Worm (Caenorhabditis elegans) whole organism, mixed stage, embryonic: ENCODE data around the gene msp-78.

Source experiments
- nhr-12 ChIP-seq: fragments of 150-350 bp; optimal IDR thresholded peaks from 2 replicates; lab custom pipeline; 2014; ENCODE audit warnings: missing biosample characterization, missing genetic modification characterization
- nhr-237 ChIP-seq: fragments of 150-350 bp; optimal IDR thresholded peaks from 2 replicates; lab custom pipeline; 2014; ENCODE audit warnings: missing biosample characterization, missing genetic modification characterization
- pha-4 ChIP-seq: fragments of 150-350 bp; optimal IDR thresholded peaks from 2 replicates; lab custom pipeline; 2018; ENCODE audit warnings: missing biosample characterization, missing genetic modification reagents, missing genetic modification characterization
- unc-39 ChIP-seq: fragments of 150-350 bp; optimal IDR thresholded peaks from 2 replicates; lab custom pipeline; 2014; ENCODE audit warnings: missing biosample characterization, missing genetic modification characterization

- no peak for TF ChIP-seq pha-4 (tag; lab: Kevin White, UChicago)
- no peak for TF ChIP-seq nhr-237 (tag; lab: Kevin White, UChicago)
- TF ChIP-seq nhr-12 (tag; lab: Kevin White, UChicago) = no peak
- TF ChIP-seq unc-39 = no peak
Observed at ce11 chrIV:9803544-9803943, 33.7 kb downstream of the msp-78 start.
